Worm (Caenorhabditis elegans) whole organism, L2 larva: ENCODE results near the gene egg-2.

Experiments used
- C34F6.9 ChIP-seq: fragments of 150-350 bp; optimal IDR thresholded peaks from 2 replicates; lab custom pipeline; 2014; ENCODE audit warnings: missing biosample characterization, missing genetic modification characterization
- R02D3.7 ChIP-seq: fragments of 150-350 bp; optimal IDR thresholded peaks from 2 replicates; lab custom pipeline; 2014; ENCODE audit warnings: missing biosample characterization, missing genetic modification characterization
- ceh-16 ChIP-seq: fragments of 150-350 bp; optimal IDR thresholded peaks from 2 replicates; lab custom pipeline; 2014; ENCODE audit warnings: missing biosample characterization, missing genetic modification characterization
- gmeb-1 ChIP-seq: fragments of 150-350 bp; optimal IDR thresholded peaks from 2 replicates; lab custom pipeline; 2014; ENCODE audit warnings: missing biosample characterization, missing genetic modification characterization
- lsy-2 ChIP-seq, 2 experiments: fragments of 150-350 bp in 1 of 2; sonication (generic microtip) in 1 of 2; optimal IDR thresholded peaks; 2 replicates each; lab custom pipeline; 2014 to 2017; ENCODE audit warnings: missing biosample characterization in 2 of 2, missing genetic modification characterization in 2 of 2
- nhr-21 ChIP-seq: fragments of 150-350 bp; optimal IDR thresholded peaks from 2 replicates; lab custom pipeline; 2014; ENCODE audit warnings: missing biosample characterization, missing genetic modification characterization
- skn-1 ChIP-seq: sonication (generic microtip); optimal IDR thresholded peaks from 2 replicates; lab custom pipeline; 2017; ENCODE audit warnings: missing biosample characterization, missing genetic modification characterization
- unc-62 ChIP-seq: fragments of 150-350 bp; optimal IDR thresholded peaks from 2 replicates; lab custom pipeline; 2014; ENCODE audit warnings: missing biosample characterization, missing genetic modification reagents, missing genetic modification characterization
- ztf-11 ChIP-seq: sonication (generic microtip); optimal IDR thresholded peaks from 2 replicates; lab custom pipeline; 2017; ENCODE audit warnings: missing biosample characterization, missing genetic modification characterization

DNA sequence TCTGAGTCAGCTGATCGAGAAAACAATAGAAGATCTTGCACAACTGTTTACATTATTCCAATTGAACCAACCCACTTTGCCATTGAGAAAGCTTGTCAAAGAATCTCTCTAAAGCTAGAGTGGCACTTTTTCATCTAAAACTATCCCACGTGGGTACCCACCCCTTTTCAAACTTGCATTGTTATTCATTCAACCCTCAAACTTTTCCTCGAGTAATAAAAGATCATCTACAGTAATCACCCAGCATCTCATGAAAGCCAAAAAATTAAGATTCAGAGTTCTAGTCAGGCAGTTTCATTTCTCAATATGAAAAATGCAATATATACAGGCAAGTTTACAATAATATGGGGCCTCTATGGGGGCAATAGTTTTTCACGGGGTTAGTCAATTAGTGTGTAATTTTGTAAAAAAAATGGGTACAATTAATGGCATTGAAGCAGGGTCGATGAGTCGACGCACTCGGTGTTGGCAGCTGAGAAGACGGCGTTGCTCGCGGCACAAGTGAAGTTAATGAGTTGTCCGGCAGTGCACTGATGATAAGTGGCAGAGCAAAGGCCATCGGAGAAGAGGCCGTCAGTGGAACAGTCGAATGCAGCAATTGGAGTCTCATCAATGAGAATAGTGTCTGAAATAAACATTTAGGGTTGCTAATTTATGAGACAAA, 41.6 kb upstream of the egg-2 start:
- TF ChIP-seq nhr-21: no peak
- TF ChIP-seq skn-1: no peak
- no peak for TF ChIP-seq ceh-16
- no peak for TF ChIP-seq C34F6.9 (tag; lab: Kevin White, UChicago)
- TF ChIP-seq gmeb-1: no peak
- no peak for TF ChIP-seq R02D3.7
- TF ChIP-seq lsy-2 (tag; optimal IDR thresholded peaks at IDR 0.05; lab: Kevin White, UChicago): no peak
- no peak for TF ChIP-seq ztf-11 (tag; lab: Kevin White, UChicago)
- TF ChIP-seq unc-62 (GFP tag; lab: Kevin White, UChicago): no peak
